Worm (Caenorhabditis elegans): ENCODE results near the gene asp-14.

ce11 chrX:6435812-6436211, 10.7 kb downstream of the asp-14 start:
- TF ChIP-seq elt-3 (tag; optimal IDR thresholded peaks at IDR 0.05) (no peak), nhr-77 (tag; optimal IDR thresholded peaks at IDR 0.05) (no peak), lin-35 (GFP tag; optimal IDR thresholded peaks at IDR 0.05) (no peak), zag-1 (tag; optimal IDR thresholded peaks at IDR 0.05) (no peak), efl-3 (GFP tag; optimal IDR thresholded peaks at IDR 0.05) (no peak), zip-4 (GFP tag; optimal IDR thresholded peaks at IDR 0.05) (no peak), xbp-1 (tag; optimal IDR thresholded peaks at IDR 0.05) (no peak), nhr-12 (tag; optimal IDR thresholded peaks at IDR 0.05) (no peak), swsn-7 (tag; optimal IDR thresholded peaks at IDR 0.05) (no peak)

Measured in whole organism, L1 larva.